Worm (Caenorhabditis elegans) whole organism, late embryonic: Measurements from ENCODE around the gene K08D12.8.

Experiments used
- ahr-1 ChIP-seq: sonication (generic microtip); optimal IDR thresholded peaks from 2 replicates; lab custom pipeline; 2016; ENCODE audit warnings: missing genetic modification characterization, missing compliant biosample characterization
- ama-1 ChIP-seq: fragments of 150-350 bp; optimal IDR thresholded peaks from 2 replicates; lab custom pipeline; 2014
- ceh-14 ChIP-seq: sonication (generic microtip); optimal IDR thresholded peaks from 2 replicates; lab custom pipeline; 2016; ENCODE audit warnings: missing genotype, missing genetic modification characterization, missing compliant biosample characterization
- ceh-19 ChIP-seq: fragments of 200-800 bp; sonication (Bioruptor generic); optimal IDR thresholded peaks from 2 replicates; lab custom pipeline; 2018; ENCODE audit warnings: mild to moderate bottlenecking, missing genetic modification characterization, missing compliant biosample characterization
- ceh-24 ChIP-seq: sonication (generic microtip); optimal IDR thresholded peaks from 2 replicates; lab custom pipeline; 2016; ENCODE audit warnings: mild to moderate bottlenecking, missing genetic modification characterization, missing compliant biosample characterization
- ceh-31 ChIP-seq: sonication (generic microtip); optimal IDR thresholded peaks from 2 replicates; lab custom pipeline; 2016; ENCODE audit warnings: missing genetic modification characterization, missing compliant biosample characterization
- ceh-34 ChIP-seq: sonication (generic microtip); optimal IDR thresholded peaks from 2 replicates; lab custom pipeline; 2016; ENCODE audit warnings: mild to moderate bottlenecking, missing genetic modification characterization, missing compliant biosample characterization
- ceh-48 ChIP-seq: sonication (generic microtip); optimal IDR thresholded peaks from 2 replicates; lab custom pipeline; 2016; ENCODE audit warnings: missing genetic modification characterization, inconsistent platforms, missing compliant biosample characterization
- ceh-6 ChIP-seq: fragments of 200-800 bp; sonication (Bioruptor generic); optimal IDR thresholded peaks from 2 replicates; lab custom pipeline; 2018; ENCODE audit warnings: mild to moderate bottlenecking, missing genetic modification characterization, missing compliant biosample characterization
- ceh-9 ChIP-seq: sonication (generic microtip); optimal IDR thresholded peaks from 2 replicates; lab custom pipeline; 2016; ENCODE audit warnings: mild to moderate bottlenecking, missing genetic modification characterization, inconsistent platforms, missing compliant biosample characterization
- dmd-4 ChIP-seq: sonication (generic microtip); optimal IDR thresholded peaks from 2 replicates; lab custom pipeline; 2016; ENCODE audit warnings: borderline replicate concordance, missing genetic modification characterization, missing compliant biosample characterization
- dve-1 ChIP-seq: sonication (generic microtip); optimal IDR thresholded peaks from 2 replicates; lab custom pipeline; 2017; ENCODE audit warnings: antibody characterized with exemption, mild to moderate bottlenecking, missing genetic modification characterization, missing compliant biosample characterization
- elt-4 ChIP-seq: sonication (generic microtip); optimal IDR thresholded peaks from 2 replicates; lab custom pipeline; 2016; ENCODE audit warnings: missing genetic modification characterization, missing compliant biosample characterization
- fkh-10 ChIP-seq: fragments of 150-350 bp; optimal IDR thresholded peaks from 2 replicates; lab custom pipeline; 2014; ENCODE audit warnings: missing biosample characterization, missing genetic modification reagents, missing genetic modification characterization
- gmeb-2 ChIP-seq: sonication (generic microtip); optimal IDR thresholded peaks from 2 replicates; lab custom pipeline; 2016; ENCODE audit warnings: missing genetic modification characterization, inconsistent platforms, missing compliant biosample characterization
- hlh-30 ChIP-seq: sonication (generic microtip); optimal IDR thresholded peaks from 2 replicates; lab custom pipeline; 2017; ENCODE audit warnings: antibody characterized with exemption, missing genetic modification characterization, missing compliant biosample characterization; ENCODE audit not compliant: insufficient read depth
- lin-11 ChIP-seq: fragments of 200-800 bp; sonication (Bioruptor generic); optimal IDR thresholded peaks from 2 replicates; lab custom pipeline; 2018; ENCODE audit warnings: mild to moderate bottlenecking, missing genetic modification characterization, missing compliant biosample characterization
- madf-2 ChIP-seq: sonication (generic microtip); optimal IDR thresholded peaks from 2 replicates; lab custom pipeline; 2017; ENCODE audit warnings: missing genetic modification characterization, missing compliant biosample characterization
- mec-3 ChIP-seq: sonication (generic microtip); optimal IDR thresholded peaks from 2 replicates; lab custom pipeline; 2016; ENCODE audit warnings: borderline replicate concordance, missing genetic modification characterization, missing compliant biosample characterization
- nfya-1 ChIP-seq: sonication (generic microtip); optimal IDR thresholded peaks from 2 replicates; lab custom pipeline; 2017; ENCODE audit warnings: missing genetic modification characterization, mild to moderate bottlenecking, missing compliant biosample characterization, antibody characterized with exemption, moderate library complexity
- npax-4 ChIP-seq: sonication (generic microtip); optimal IDR thresholded peaks from 2 replicates; lab custom pipeline; 2016; ENCODE audit warnings: missing genetic modification characterization, missing compliant biosample characterization
- pat-9 ChIP-seq: fragments of 200-800 bp; sonication (Bioruptor generic); optimal IDR thresholded peaks from 2 replicates; lab custom pipeline; 2018; ENCODE audit warnings: mild to moderate bottlenecking, missing genetic modification characterization, moderate library complexity, missing compliant biosample characterization
- pha-2 ChIP-seq: sonication (generic microtip); optimal IDR thresholded peaks from 2 replicates; lab custom pipeline; 2017; ENCODE audit warnings: mild to moderate bottlenecking, missing genetic modification characterization, missing compliant biosample characterization
- pha-4 ChIP-seq: fragments of 150-350 bp; optimal IDR thresholded peaks from 2 replicates; lab custom pipeline; 2018; ENCODE audit warnings: missing biosample characterization, missing genetic modification reagents, missing genetic modification characterization
- pqm-1 ChIP-seq: sonication (generic microtip); optimal IDR thresholded peaks from 2 replicates; lab custom pipeline; 2016; ENCODE audit warnings: missing genetic modification characterization, missing compliant biosample characterization
- ref-2 ChIP-seq: sonication (generic microtip); optimal IDR thresholded peaks from 2 replicates; lab custom pipeline; 2016; ENCODE audit warnings: missing genetic modification characterization, missing compliant biosample characterization
- sdc-2 ChIP-seq: sonication (generic microtip); optimal IDR thresholded peaks from 2 replicates; lab custom pipeline; 2016; ENCODE audit warnings: missing genotype, missing genetic modification characterization, missing compliant biosample characterization
- sox-2 ChIP-seq: fragments of 200-800 bp; sonication (Bioruptor generic); IDR thresholded peaks from 2 replicates; pipeline ENCODE4 v1.3.6; 2022; ENCODE audit warnings: missing genetic modification reagents, missing genetic modification characterization, missing compliant biosample characterization
- tbx-2 ChIP-seq: sonication (generic microtip); optimal IDR thresholded peaks from 2 replicates; lab custom pipeline; 2016; ENCODE audit warnings: missing genetic modification characterization, missing compliant biosample characterization
- tbx-7 ChIP-seq: sonication (generic microtip); optimal IDR thresholded peaks from 2 replicates; lab custom pipeline; 2016; ENCODE audit warnings: missing genotype, missing genetic modification characterization, missing compliant biosample characterization
- unc-3 ChIP-seq, 2 experiments: fragments of 200-800 bp in 1 of 2; sonication (Bioruptor generic) in 1 of 2; sonication (generic microtip) in 1 of 2; conservative IDR thresholded peaks in 1 of 2; optimal IDR thresholded peaks in 1 of 2; 2 replicates each; pipeline versions ENCODE4 v1.3.6 to Lab custom; 2016 to 2022; ENCODE audit warnings: missing compliant biosample characterization in 2 of 2, missing genetic modification characterization in 2 of 2, missing genetic modification reagents in 1 of 2
- unc-42 ChIP-seq: sonication (generic microtip); optimal IDR thresholded peaks from 2 replicates; lab custom pipeline; 2016; ENCODE audit warnings: missing genotype, missing genetic modification characterization, missing compliant biosample characterization
- unc-55 ChIP-seq: sonication (generic microtip); optimal IDR thresholded peaks from 2 replicates; lab custom pipeline; 2017; ENCODE audit warnings: missing biosample characterization, missing genetic modification reagents, missing genetic modification characterization
- unc-86 ChIP-seq: sonication (generic microtip); optimal IDR thresholded peaks from 2 replicates; lab custom pipeline; 2016; ENCODE audit warnings: missing genetic modification characterization, missing compliant biosample characterization

The K08D12.8 gene

ce11 chrIV:1709002-1709401 lies 17.0 kb upstream of the K08D12.8 start:
- TF ChIP-seq gmeb-2 (no peak), pha-2 (tag; lab: Kevin White, UChicago) (no peak), pha-4 (tag; lab: Kevin White, UChicago) (no peak), pqm-1 (tag; lab: Kevin White, UChicago) (no peak), ceh-14 (tag; lab: Kevin White, UChicago) (no peak), nfya-1 (no peak), elt-4 (tag; lab: Kevin White, UChicago) (no peak), sox-2 (GFP tag; lab: Robert Waterston, UW) (no peak), unc-3 (GFP tag; conservative IDR thresholded peaks at IDR 0.05; lab: Robert Waterston, UW) (no peak), unc-3 (tag; optimal IDR thresholded peaks at IDR 0.05; lab: Kevin White, UChicago) (no peak), ceh-6 (no peak), tbx-7 (tag; lab: Kevin White, UChicago) (no peak), ceh-19 (GFP tag; lab: Kevin White, UChicago) (no peak)
- TF ChIP-seq, all 69 proteins: peak for 0

ce11 chrIV:1709695-1710315 lies 16.2 kb upstream of the K08D12.8 start, which contains the start of the genes pbs-1 and K08D12.3:
Gene pbs-1, minus strand, starts transcription at chrIV:1709745.
Gene K08D12.3, plus strand, starts transcription at chrIV:1710265.
- no peak for TF ChIP-seq npax-4 (tag; lab: Kevin White, UChicago)
- no peak for TF ChIP-seq ahr-1 (tag; lab: Kevin White, UChicago)
- peak; percentile 44 for TF ChIP-seq unc-55 (GFP tag; lab: Kevin White, UChicago)
- no peak for TF ChIP-seq unc-86 (tag; lab: Kevin White, UChicago)
- TF ChIP-seq sdc-2 = no peak
- no peak for TF ChIP-seq mec-3 (tag; lab: Kevin White, UChicago)
- no peak for TF ChIP-seq ceh-34 (tag; lab: Kevin White, UChicago)
- TF ChIP-seq ceh-31 (tag; lab: Kevin White, UChicago) = no peak
- TF ChIP-seq tbx-2 (tag; lab: Kevin White, UChicago) = peak; percentile 19
- TF ChIP-seq nfya-1 = peak; percentile 58
- TF ChIP-seq pat-9 = no peak
- TF ChIP-seq fkh-10 (GFP tag; lab: Kevin White, UChicago) = no peak
- TF ChIP-seq hlh-30 (tag; lab: Kevin White, UChicago) = peak; percentile 6
- TF ChIP-seq dve-1 (tag; lab: Kevin White, UChicago) = no peak
- TF ChIP-seq ref-2 (tag; lab: Kevin White, UChicago) = no peak
- TF ChIP-seq dmd-4 (tag; lab: Kevin White, UChicago) = no peak

ce11 chrIV:1710535-1710934 lies 15.5 kb upstream of the K08D12.8 start:
- TF ChIP-seq ceh-24 (tag; lab: Kevin White, UChicago) (no peak), madf-2 (tag; lab: Kevin White, UChicago) (no peak), unc-42 (tag; lab: Kevin White, UChicago) (no peak), lin-11 (tag; lab: Kevin White, UChicago) (no peak), ceh-9 (tag; lab: Kevin White, UChicago) (no peak), ceh-48 (tag; lab: Kevin White, UChicago) (no peak)
- TF ChIP-seq, all 69 proteins: peak for 0

- no peak for TF ChIP-seq ceh-31 (tag; lab: Kevin White, UChicago)
- TF ChIP-seq sdc-2 = peak; percentile 14
- peak; percentile 86 for TF ChIP-seq ama-1
Observed at ce11 chrIV:1711029-1711489, 14.9 kb upstream of the K08D12.8 start, which contains the start of gene rpi-2. Gene rpi-2, plus strand, starts transcription at chrIV:1711262.
